Fruit fly (Drosophila melanogaster): ENCODE data around the gene CG10903.

DNA sequence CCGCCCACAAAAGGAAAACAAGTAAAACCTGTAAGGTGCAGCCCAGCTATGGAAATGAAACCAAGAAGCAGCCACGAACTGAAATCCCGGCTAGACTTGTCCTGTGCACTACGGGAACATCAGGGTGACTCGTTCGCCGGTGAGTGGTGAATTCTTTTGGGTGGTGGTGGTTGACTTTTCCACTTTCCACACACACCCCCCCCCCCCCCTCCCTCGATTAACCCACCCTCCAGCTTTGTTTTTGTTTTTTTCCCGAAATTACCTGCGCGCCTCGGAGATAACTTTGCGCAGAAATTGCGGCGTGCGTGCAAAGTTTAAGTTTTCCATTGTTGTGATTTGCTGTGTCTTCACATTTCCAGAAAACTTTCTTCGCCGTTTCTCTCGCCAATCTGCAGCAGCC lies 3.7 kb upstream of the CG10903 start:
- TF ChIP-seq CG8478 (optimal IDR thresholded peaks at IDR 0.05) (no peak), CTCF (optimal IDR thresholded peaks at IDR 0.05) (no peak)
